Fruit fly (Drosophila melanogaster) whole organism, embryonic: ENCODE results near the gene Plod.
A peak's percentile ranks its signal among the peaks of the same experiment; 100 is the strongest.

ENCODE experiments used
- BEAF-32 ChIP-seq: fragments of 200-800 bp; sonication (Bioruptor generic); optimal IDR thresholded peaks from 3 replicates; lab custom pipeline; 2017; ENCODE audit warnings: missing biosample characterization, missing genetic modification characterization, mild to moderate bottlenecking, moderate library complexity, missing genetic modification reagents
- CG1024 ChIP-seq: fragments of 200-800 bp; sonication (Bioruptor generic); IDR thresholded peaks from 2 replicates; pipeline ENCODE4 v1.3.6; 2022; ENCODE audit warnings: missing biosample characterization, missing genetic modification characterization
- CG10267 ChIP-seq: fragments of 200-800 bp; sonication (Bioruptor generic); optimal IDR thresholded peaks from 2 replicates; lab custom pipeline; 2018; ENCODE audit warnings: missing biosample characterization, mild to moderate bottlenecking, missing genetic modification characterization, moderate library complexity
- CG12299 ChIP-seq: fragments of 200-800 bp; sonication (Bioruptor generic); optimal IDR thresholded peaks from 2 replicates; lab custom pipeline; 2018; ENCODE audit warnings: missing biosample characterization, mild to moderate bottlenecking, missing genetic modification characterization
- CG13424 ChIP-seq: fragments of 200-800 bp; sonication (Bioruptor generic); optimal IDR thresholded peaks from 2 replicates; lab custom pipeline; 2019; ENCODE audit warnings: missing biosample characterization, mild to moderate bottlenecking, missing genetic modification characterization, moderate library complexity
- CG15269 ChIP-seq: fragments of 200-800 bp; sonication (Bioruptor generic); optimal IDR thresholded peaks from 2 replicates; lab custom pipeline; 2018; ENCODE audit warnings: missing biosample characterization, mild to moderate bottlenecking, missing genetic modification characterization, moderate library complexity
- CG1529 ChIP-seq: fragments of 200-800 bp; sonication (Bioruptor generic); optimal IDR thresholded peaks from 3 replicates; lab custom pipeline; 2018; ENCODE audit warnings: missing biosample characterization, missing genetic modification characterization
- CG17829 ChIP-seq: fragments of 200-800 bp; optimal IDR thresholded peaks from 2 replicates; lab custom pipeline; 2019; ENCODE audit warnings: missing biosample characterization, mild to moderate bottlenecking, missing genetic modification characterization, moderate library complexity
- CG6654 ChIP-seq: fragments of 200-800 bp; sonication (Bioruptor generic); optimal IDR thresholded peaks from 2 replicates; lab custom pipeline; 2017; ENCODE audit warnings: missing biosample characterization, mild to moderate bottlenecking, missing genetic modification characterization
- CG7928 ChIP-seq: fragments of 200-800 bp; sonication (Bioruptor generic); optimal IDR thresholded peaks from 2 replicates; lab custom pipeline; 2017; ENCODE audit warnings: missing biosample characterization, mild to moderate bottlenecking, missing genetic modification characterization
- CG9797 ChIP-seq: fragments of 200-800 bp; sonication (Bioruptor generic); optimal IDR thresholded peaks from 3 replicates; lab custom pipeline; 2018; ENCODE audit warnings: missing biosample characterization, mild to moderate bottlenecking, missing genetic modification characterization
- D19A ChIP-seq: fragments of 200-800 bp; optimal IDR thresholded peaks from 3 replicates; lab custom pipeline; 2019; ENCODE audit warnings: missing biosample characterization, mild to moderate bottlenecking, missing genetic modification characterization, moderate library complexity
- Dbx ChIP-seq: fragments of 200-800 bp; sonication (Bioruptor generic); IDR thresholded peaks from 3 replicates; pipeline ENCODE4 v1.3.6; 2022; ENCODE audit warnings: missing biosample characterization, missing genetic modification characterization
- Dll ChIP-seq: fragments of 200-800 bp; sonication (Bioruptor generic); IDR thresholded peaks from 4 replicates; pipeline ENCODE4 v1.3.6; 2022; ENCODE audit warnings: missing biosample characterization, missing genetic modification characterization; ENCODE audit not compliant: partially characterized antibody
- Doc3 ChIP-seq: fragments of 200-800 bp; sonication (Bioruptor generic); IDR thresholded peaks from 3 replicates; pipeline ENCODE4 v1.3.6; 2022; ENCODE audit warnings: missing biosample characterization, missing genetic modification characterization; ENCODE audit not compliant: partially characterized antibody
- E2f2 ChIP-seq: fragments of 200-800 bp; sonication (Bioruptor generic); IDR thresholded peaks from 2 replicates; pipeline ENCODE4 v1.3.6; 2022; ENCODE audit warnings: missing biosample characterization, missing genetic modification characterization
- Ets97D ChIP-seq: fragments of 200-800 bp; sonication (Bioruptor generic); optimal IDR thresholded peaks from 3 replicates; lab custom pipeline; 2016; ENCODE audit warnings: missing biosample characterization, missing genetic modification characterization
- Hr51 ChIP-seq, 2 experiments: fragments of 200-800 bp; sonication (Bioruptor generic); optimal IDR thresholded peaks; 2 replicates in 1 of 2; 3 replicates in 1 of 2; lab custom pipeline; 2016 to 2018; ENCODE audit warnings: missing biosample characterization in 2 of 2, missing genetic modification characterization in 2 of 2, mild to moderate bottlenecking in 1 of 2, moderate library complexity in 1 of 2
- MESR4 ChIP-seq: fragments of 200-800 bp; sonication (Bioruptor generic); optimal IDR thresholded peaks from 2 replicates; lab custom pipeline; 2018; ENCODE audit warnings: missing biosample characterization, mild to moderate bottlenecking, missing genetic modification characterization, moderate library complexity
- Nf-YC ChIP-seq: fragments of 200-800 bp; optimal IDR thresholded peaks from 3 replicates; lab custom pipeline; 2019; ENCODE audit warnings: missing biosample characterization, mild to moderate bottlenecking, missing genetic modification characterization, moderate library complexity
- NfI ChIP-seq: fragments of 200-800 bp; sonication (Bioruptor generic); optimal IDR thresholded peaks from 3 replicates; lab custom pipeline; 2018; ENCODE audit warnings: missing biosample characterization, mild to moderate bottlenecking, missing genetic modification characterization, moderate library complexity
- PHDP ChIP-seq: fragments of 200-800 bp; sonication (Bioruptor generic); optimal IDR thresholded peaks from 3 replicates; lab custom pipeline; 2018; ENCODE audit warnings: missing biosample characterization, mild to moderate bottlenecking, missing genetic modification characterization, moderate library complexity
- Sox102F ChIP-seq: fragments of 200-800 bp; sonication (Bioruptor generic); optimal IDR thresholded peaks from 2 replicates; lab custom pipeline; 2018; ENCODE audit warnings: missing biosample characterization, mild to moderate bottlenecking, missing genetic modification characterization, moderate library complexity
- Trl ChIP-seq, 3 experiments: fragments of >200 bp in 2 of 3; fragments of 200-800 bp in 1 of 3; sonication (Bioruptor generic) in 1 of 3; optimal IDR thresholded peaks; 2 replicates in 1 of 3; 3 replicates in 2 of 3; lab custom pipeline; 2016 to 2017; ENCODE audit warnings: missing biosample characterization in 1 of 3, missing genetic modification characterization in 1 of 3
- YL-1 ChIP-seq: fragments of 200-800 bp; sonication (Bioruptor generic); optimal IDR thresholded peaks from 3 replicates; lab custom pipeline; 2017; ENCODE audit warnings: missing biosample characterization, mild to moderate bottlenecking, missing genetic modification characterization
- bsh ChIP-seq, 2 experiments: fragments of 200-800 bp; sonication (Bioruptor generic); optimal IDR thresholded peaks; 2 replicates each; lab custom pipeline; 2017 to 2018; ENCODE audit warnings: mild to moderate bottlenecking in 2 of 2, missing biosample characterization in 2 of 2, missing genetic modification characterization in 2 of 2, moderate library complexity in 1 of 2
- chinmo ChIP-seq: fragments of 200-800 bp; sonication (Bioruptor generic); IDR thresholded peaks from 4 replicates; pipeline ENCODE4 v1.3.6; 2022; ENCODE audit warnings: missing biosample characterization, missing genetic modification characterization; ENCODE audit not compliant: partially characterized antibody
- dmrt99B ChIP-seq: fragments of 200-800 bp; sonication (Bioruptor generic); optimal IDR thresholded peaks from 2 replicates; lab custom pipeline; 2018; ENCODE audit warnings: missing biosample characterization, mild to moderate bottlenecking, missing genetic modification characterization, moderate library complexity
- emc ChIP-seq: fragments of 200-800 bp; sonication (Bioruptor generic); optimal IDR thresholded peaks from 2 replicates; lab custom pipeline; 2016; ENCODE audit warnings: missing biosample characterization, missing genetic modification characterization
- gem ChIP-seq: fragments of 200-800 bp; sonication (Bioruptor generic); optimal IDR thresholded peaks from 2 replicates; lab custom pipeline; 2019; ENCODE audit warnings: missing biosample characterization, mild to moderate bottlenecking, missing genetic modification characterization, moderate library complexity
- gfzf ChIP-seq: fragments of 200-800 bp; sonication (Bioruptor generic); optimal IDR thresholded peaks from 2 replicates; lab custom pipeline; 2016; ENCODE audit warnings: missing biosample characterization, mild to moderate bottlenecking, missing genetic modification characterization, moderate library complexity
- hth ChIP-seq: fragments of >200 bp; optimal IDR thresholded peaks from 2 replicates; lab custom pipeline; 2017; ENCODE audit warnings: inconsistent platforms
- kah ChIP-seq: fragments of 200-800 bp; sonication (Bioruptor generic); optimal IDR thresholded peaks from 2 replicates; lab custom pipeline; 2018; ENCODE audit warnings: missing biosample characterization, mild to moderate bottlenecking, missing genetic modification characterization
- lbe ChIP-seq: fragments of 200-800 bp; sonication (Bioruptor generic); optimal IDR thresholded peaks from 2 replicates; lab custom pipeline; 2016; ENCODE audit warnings: missing biosample characterization, mild to moderate bottlenecking, missing genetic modification characterization
- nmo ChIP-seq: fragments of 200-800 bp; sonication (Bioruptor generic); optimal IDR thresholded peaks from 2 replicates; lab custom pipeline; 2018; ENCODE audit warnings: missing biosample characterization, mild to moderate bottlenecking, missing genetic modification characterization, moderate library complexity
- nom ChIP-seq: fragments of 200-800 bp; sonication (Bioruptor generic); optimal IDR thresholded peaks from 2 replicates; lab custom pipeline; 2017; ENCODE audit warnings: missing biosample characterization, missing genetic modification characterization, mild to moderate bottlenecking, moderate library complexity, missing genetic modification reagents
- pho ChIP-seq: fragments of 200-800 bp; sonication (Bioruptor generic); optimal IDR thresholded peaks from 2 replicates; lab custom pipeline; 2016; ENCODE audit warnings: missing biosample characterization, missing genetic modification characterization
- row ChIP-seq: fragments of 200-800 bp; sonication (Bioruptor generic); IDR thresholded peaks from 3 replicates; pipeline ENCODE4 v1.3.6; 2022; ENCODE audit warnings: missing biosample characterization, missing genetic modification characterization
- scrt ChIP-seq: fragments of 200-800 bp; sonication (Bioruptor generic); optimal IDR thresholded peaks from 2 replicates; lab custom pipeline; 2018; ENCODE audit warnings: missing biosample characterization, mild to moderate bottlenecking, missing genetic modification characterization, moderate library complexity
- sens ChIP-seq: fragments of 200-800 bp; sonication (Bioruptor generic); peaks from one replicate; lab custom pipeline; 2016; ENCODE audit warnings: missing biosample characterization, missing genetic modification characterization
- sug ChIP-seq: fragments of 200-800 bp; optimal IDR thresholded peaks from 2 replicates; lab custom pipeline; 2019; ENCODE audit warnings: missing biosample characterization, mild to moderate bottlenecking, missing genetic modification characterization, moderate library complexity
- tll ChIP-seq, 2 experiments: fragments of 200-800 bp in 1 of 2; fragments of >200 bp in 1 of 2; sonication (Bioruptor generic) in 1 of 2; optimal IDR thresholded peaks; 2 replicates each; lab custom pipeline; 2017 to 2019; ENCODE audit warnings: missing biosample characterization in 2 of 2, missing genetic modification characterization in 2 of 2, mild to moderate bottlenecking in 1 of 2, moderate library complexity in 1 of 2
- trem ChIP-seq: fragments of 200-800 bp; optimal IDR thresholded peaks from 3 replicates; lab custom pipeline; 2019; ENCODE audit warnings: missing biosample characterization, mild to moderate bottlenecking, missing genetic modification characterization, moderate library complexity
- unpg ChIP-seq: fragments of 200-800 bp; sonication (Bioruptor generic); optimal IDR thresholded peaks from 3 replicates; lab custom pipeline; 2018; ENCODE audit warnings: missing biosample characterization, mild to moderate bottlenecking, missing genetic modification characterization, moderate library complexity
- vvl ChIP-seq: fragments of 200-800 bp; sonication (Bioruptor generic); IDR thresholded peaks from 2 replicates; pipeline ENCODE4 v1.3.6; 2022; ENCODE audit warnings: missing biosample characterization, missing genetic modification characterization
- zfh2 ChIP-seq: fragments of 200-800 bp; sonication (Bioruptor generic); optimal IDR thresholded peaks from 2 replicates; lab custom pipeline; 2016; ENCODE audit warnings: missing biosample characterization, missing genetic modification characterization

The Plod gene

dm6 chr3L:11214406-11215243 lies 8.8 kb upstream of the Plod start, which contains the start of gene CG42671 (continued):
- TF ChIP-seq nmo (GFP tag; lab: Kevin White, UChicago) (peak; percentile 32), kah (GFP tag; lab: Kevin White, UChicago) (peak; percentile 96), YL-1 (GFP tag; lab: Kevin White, UChicago) (peak; percentile 7), CG1529 (no peak), trem (tag; lab: Kevin White, UChicago) (peak; percentile 43), CG7928 (peak; percentile 86), dmrt99B (no peak), gfzf (GFP tag; lab: Kevin White, UChicago) (peak; percentile 72), BEAF-32 (GFP tag; lab: Kevin White, UChicago) (peak; percentile 16), bsh (GFP tag; optimal IDR thresholded peaks at IDR 0.05; lab: Kevin White, UChicago) (peak in 1 of 2 experiments; percentile 44), scrt (peak; percentile 28), sens (GFP tag; lab: Kevin White, UChicago) (peak; percentile 25), NfI (GFP tag; lab: Kevin White, UChicago) (peak; percentile 4), hth (lab: Kevin White, UChicago) (no peak), unpg (GFP tag; lab: Kevin White, UChicago) (peak; percentile 7), PHDP (tag; lab: Kevin White, UChicago) (peak; percentile 32), Nf-YC (tag; lab: Kevin White, UChicago) (peak; percentile 46), CG1024 (GFP tag; lab: Robert Waterston, UW) (no peak), zfh2 (GFP tag; lab: Kevin White, UChicago) (no peak), Dbx (GFP tag; lab: Robert Waterston, UW) (no peak), sug (tag; lab: Kevin White, UChicago) (peak; percentile 19), Hr51 (GFP tag; optimal IDR thresholded peaks at IDR 0.05; lab: Kevin White, UChicago) (peak in 1 of 2 experiments; percentile 6), emc (no peak), Dll (GFP tag; lab: Robert Waterston, UW) (peak; percentile 30; the same call in 1 of the 4 replicates), nom (GFP tag; lab: Kevin White, UChicago) (peak; percentile 69), Ets97D (GFP tag; lab: Kevin White, UChicago) (peak; percentile 56), CG17829 (tag; lab: Kevin White, UChicago) (peak; percentile 6), Sox102F (no peak), gem (tag; lab: Kevin White, UChicago) (peak; percentile 30), D19A (peak; percentile 35), CG6654 (no peak), row (peak; percentile 40; the same call in 1 of the 3 replicates), chinmo (GFP tag; lab: Robert Waterston, UW) (peak; percentile 63; the same call in 2 of the 4 replicates), lbe (peak; percentile 49), pho (GFP tag; lab: Kevin White, UChicago) (no peak), E2f2 (GFP tag; lab: Robert Waterston, UW) (peak; percentile 52; the same call in 1 of the 2 replicates), tll (GFP tag; optimal IDR thresholded peaks at IDR 0.05; lab: Kevin White, UChicago) (no peak), Doc3 (no peak), CG9797 (GFP tag; lab: Kevin White, UChicago) (peak; percentile 48), CG12299 (tag; lab: Kevin White, UChicago) (peak; percentile 14), vvl (0 out of 2 replicates have a peak, but pooled peaks have one; percentile 7), CG13424 (peak; percentile 3), CG15269 (tag; lab: Kevin White, UChicago) (peak; percentile 12), Trl (optimal IDR thresholded peaks at IDR 0.05; lab: Kevin White, UChicago) (peak; percentile 70 to 94), Trl (GFP tag; optimal IDR thresholded peaks at IDR 0.05; lab: Kevin White, UChicago) (no peak), CG10267 (tag; lab: Kevin White, UChicago) (peak; percentile 38), MESR4 (peak; percentile 8)
